Worm (Caenorhabditis elegans): ENCODE data around the gene Y66D12A.3.

Gene Y66D12A.3

ce11 chrIII:11612371-11612770 lies 23.4 kb downstream of the Y66D12A.3 start, which contains the start of the genes Y66A7A.9 and Y66A7A.4:
TSS of gene Y66A7A.9 (minus strand) at chrIII:11612471.
TSS of gene Y66A7A.4 (plus strand) at chrIII:11612607.
- no peak for TF ChIP-seq cnd-1 (tag; optimal IDR thresholded peaks at IDR 0.05)
- TF ChIP-seq nhr-28 (tag; optimal IDR thresholded peaks at IDR 0.05) = no peak
- no peak for TF ChIP-seq unc-120 (tag; optimal IDR thresholded peaks at IDR 0.05; ENCODE audit: poor library complexity, severe bottlenecking)
- TF ChIP-seq ztf-11 (tag; optimal IDR thresholded peaks at IDR 0.05) = no peak
- no peak for TF ChIP-seq unc-39 (tag; optimal IDR thresholded peaks at IDR 0.05)
- no peak for TF ChIP-seq unc-62 (GFP tag; optimal IDR thresholded peaks at IDR 0.05)

- TF ChIP-seq ceh-39 (tag; optimal IDR thresholded peaks at IDR 0.05) (peak; percentile 55), nhr-237 (tag; optimal IDR thresholded peaks at IDR 0.05) (no peak)
Measured at ce11 chrIII:11614874-11615273, 25.9 kb downstream of the Y66D12A.3 start.

ce11 chrIII:11615802-11616201 lies 26.8 kb downstream of the Y66D12A.3 start:
- TF ChIP-seq unc-39 (tag; optimal IDR thresholded peaks at IDR 0.05) (no peak), M03D4.4 (tag; optimal IDR thresholded peaks at IDR 0.05) (no peak), nhr-2 (tag; optimal IDR thresholded peaks at IDR 0.05) (no peak), ces-1 (GFP tag; optimal IDR thresholded peaks at IDR 0.05) (no peak), pha-4 (tag; optimal IDR thresholded peaks at IDR 0.05) (no peak), ztf-11 (tag; optimal IDR thresholded peaks at IDR 0.05) (no peak), snpc-4 (tag; optimal IDR thresholded peaks at IDR 0.05) (no peak), ceh-39 (tag; optimal IDR thresholded peaks at IDR 0.05) (no peak)

- TF ChIP-seq zip-8 (tag; optimal IDR thresholded peaks at IDR 0.05) = peak; percentile 11
- TF ChIP-seq nhr-76 (tag; optimal IDR thresholded peaks at IDR 0.05) = no peak
Measured at ce11 chrIII:11616446-11616845, 27.4 kb downstream of the Y66D12A.3 start, which contains the start of gene ceh-91. TSS of gene ceh-91 (plus strand) at chrIII:11616746.

ce11 chrIII:11624838-11625292 lies 35.9 kb downstream of the Y66D12A.3 start, which contains the start of gene gly-8:
TSS of gene gly-8 (plus strand) at chrIII:11625242.
- no peak for TF ChIP-seq nhr-2 (tag; optimal IDR thresholded peaks at IDR 0.05)
- peak; percentile 13 for TF ChIP-seq ces-1 (GFP tag; optimal IDR thresholded peaks at IDR 0.05)

ce11 chrIII:11627631-11628030 lies 38.6 kb downstream of the Y66D12A.3 start:
- TF ChIP-seq unc-120 (tag; optimal IDR thresholded peaks at IDR 0.05; ENCODE audit: poor library complexity, severe bottlenecking) (no peak), zip-8 (tag; optimal IDR thresholded peaks at IDR 0.05) (no peak), tbx-8 (GFP tag; optimal IDR thresholded peaks at IDR 0.05) (no peak), cnd-1 (tag; optimal IDR thresholded peaks at IDR 0.05) (no peak), elt-1 (tag; optimal IDR thresholded peaks at IDR 0.05; ENCODE audit: borderline replicate concordance, insufficient read depth) (no peak), unc-39 (tag; optimal IDR thresholded peaks at IDR 0.05) (no peak), ceh-83 (GFP tag; optimal IDR thresholded peaks at IDR 0.05) (no peak), nhr-237 (tag; optimal IDR thresholded peaks at IDR 0.05) (no peak), ztf-11 (tag; optimal IDR thresholded peaks at IDR 0.05) (no peak), mab-5 (tag; optimal IDR thresholded peaks at IDR 0.05) (no peak), sptf-1 (tag; optimal IDR thresholded peaks at IDR 0.05) (no peak), ces-1 (GFP tag; optimal IDR thresholded peaks at IDR 0.05) (no peak), ceh-43 (GFP tag; optimal IDR thresholded peaks at IDR 0.05) (no peak), nhr-2 (tag; optimal IDR thresholded peaks at IDR 0.05) (no peak), lin-32 (GFP tag; optimal IDR thresholded peaks at IDR 0.05) (no peak), ceh-39 (tag; optimal IDR thresholded peaks at IDR 0.05) (no peak)

ce11 chrIII:11629354-11629753 lies 40.3 kb downstream of the Y66D12A.3 start, which contains the start of gene Y66A7A.7:
TSS of gene Y66A7A.7 (minus strand) at chrIII:11629454.
- no peak for TF ChIP-seq unc-62 (GFP tag; optimal IDR thresholded peaks at IDR 0.05)
- no peak for TF ChIP-seq hlh-1 (tag; optimal IDR thresholded peaks at IDR 0.05)
- TF ChIP-seq M03D4.4 (tag; optimal IDR thresholded peaks at IDR 0.05) = no peak
- TF ChIP-seq snpc-4 (tag; optimal IDR thresholded peaks at IDR 0.05) = no peak
- TF ChIP-seq nhr-12 (tag; optimal IDR thresholded peaks at IDR 0.05) = no peak
- no peak for TF ChIP-seq sem-2 (GFP tag; optimal IDR thresholded peaks at IDR 0.05)
- no peak for TF ChIP-seq nhr-2 (tag; optimal IDR thresholded peaks at IDR 0.05)
- no peak for TF ChIP-seq ztf-11 (tag; optimal IDR thresholded peaks at IDR 0.05)
- TF ChIP-seq mep-1 (tag; optimal IDR thresholded peaks at IDR 0.05) = no peak
- no peak for TF ChIP-seq sptf-1 (tag; optimal IDR thresholded peaks at IDR 0.05)
- no peak for TF ChIP-seq blmp-1 (tag; optimal IDR thresholded peaks at IDR 0.05)
- TF ChIP-seq ceh-83 (GFP tag; optimal IDR thresholded peaks at IDR 0.05) = no peak
- TF ChIP-seq ham-2 (GFP tag; optimal IDR thresholded peaks at IDR 0.05) = no peak
- TF ChIP-seq lin-32 (GFP tag; optimal IDR thresholded peaks at IDR 0.05) = no peak
- TF ChIP-seq mab-5 (tag; optimal IDR thresholded peaks at IDR 0.05) = no peak
- no peak for TF ChIP-seq nhr-237 (tag; optimal IDR thresholded peaks at IDR 0.05)
- TF ChIP-seq ceh-43 (GFP tag; optimal IDR thresholded peaks at IDR 0.05) = no peak
- TF ChIP-seq unc-39 (tag; optimal IDR thresholded peaks at IDR 0.05) = no peak
- TF ChIP-seq pha-4 (tag; optimal IDR thresholded peaks at IDR 0.05) = no peak

All from whole organism, mixed stage, embryonic.